Fruit fly (Drosophila melanogaster): ENCODE measurements around the gene slp1.

DNA sequence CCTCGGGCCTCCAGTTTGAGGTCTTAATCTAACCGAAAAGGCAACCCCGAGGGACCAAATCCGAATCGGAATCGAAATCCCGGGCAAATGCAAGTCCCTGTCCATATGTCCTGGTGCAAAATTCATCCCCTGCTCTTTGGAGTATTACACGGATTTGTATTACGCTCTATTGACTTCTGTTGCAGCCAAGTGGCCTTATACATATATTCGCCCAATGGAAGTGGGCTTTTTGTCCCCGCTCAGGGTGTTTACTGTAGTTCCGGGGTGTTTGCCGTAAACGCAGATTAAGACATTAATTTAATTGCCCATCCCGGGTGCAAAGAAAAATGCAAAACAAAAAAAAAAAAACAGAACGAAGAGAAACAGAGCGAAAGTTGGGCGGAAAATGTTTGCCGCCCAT lies 21.0 kb downstream of the slp1 start:
- TF ChIP-seq CG8478 (optimal IDR thresholded peaks at IDR 0.05) (no peak), CTCF (optimal IDR thresholded peaks at IDR 0.05) (no peak)
